Fruit fly (Drosophila melanogaster) whole organism, prepupa: ENCODE data around the gene Cpr76Bc.
"Not testable (repeated sequence)": the region's sequence is repeated elsewhere in the genome, so short reads cannot be mapped to it uniquely, and the experiment has no call there.

Source experiments
- CG11902 ChIP-seq: fragments of 200-800 bp; sonication (Bioruptor generic); optimal IDR thresholded peaks from 3 replicates; lab custom pipeline; 2016; ENCODE audit warnings: missing biosample characterization, missing genetic modification characterization
- Ets96B ChIP-seq: fragments of 200-800 bp; optimal IDR thresholded peaks from 2 replicates; lab custom pipeline; 2019; ENCODE audit warnings: missing biosample characterization, mild to moderate bottlenecking, missing genetic modification characterization, moderate library complexity
- Gug ChIP-seq: fragments of 200-800 bp; sonication (Bioruptor generic); IDR thresholded peaks from 2 replicates; pipeline ENCODE4 v1.3.6; 2022; ENCODE audit warnings: missing biosample characterization, missing genetic modification characterization
- Hr39 ChIP-seq: fragments of 200-800 bp; sonication (Bioruptor generic); optimal IDR thresholded peaks from 2 replicates; lab custom pipeline; 2016; ENCODE audit warnings: missing biosample characterization, missing genetic modification characterization
- Sox102F ChIP-seq: fragments of 200-800 bp; sonication (Bioruptor generic); optimal IDR thresholded peaks from 2 replicates; lab custom pipeline; 2016; ENCODE audit warnings: missing biosample characterization, mild to moderate bottlenecking, missing genetic modification characterization
- acj6 ChIP-seq: fragments of 200-800 bp; sonication (Bioruptor generic); optimal IDR thresholded peaks from 3 replicates; lab custom pipeline; 2016; ENCODE audit warnings: missing biosample characterization, missing genetic modification characterization
- eg ChIP-seq: fragments of 200-800 bp; sonication (Bioruptor generic); IDR thresholded peaks from 3 replicates; pipeline ENCODE4 v1.3.6; 2022; ENCODE audit warnings: missing biosample characterization, missing genetic modification characterization

DNA sequence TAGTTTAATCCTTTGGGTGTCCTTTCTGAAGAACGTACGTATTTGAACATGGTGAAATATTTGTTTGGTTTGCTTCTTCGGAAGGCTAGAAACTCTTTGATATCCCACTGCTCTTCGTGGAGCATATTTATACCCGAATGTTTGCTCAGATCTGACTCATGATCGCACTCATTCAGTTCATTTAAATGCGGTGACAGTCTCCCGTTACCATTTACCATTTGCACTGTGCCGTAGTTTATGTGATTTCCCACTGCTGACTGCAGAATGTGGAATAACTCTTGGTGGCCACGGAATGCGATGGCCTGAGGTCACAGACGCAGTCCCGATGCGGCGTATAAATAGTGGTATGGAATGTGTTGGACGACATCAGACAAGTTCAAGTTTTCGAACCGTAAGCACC is 48.6 kb upstream of the Cpr76Bc start, which contains the start of the genes 825-Oak and CG12519:
- not testable (repeated sequence) for TF ChIP-seq Sox102F (GFP tag; lab: Kevin White, UChicago); Gug (GFP tag; lab: Robert Waterston, UW); CG11902; Hr39 (GFP tag; lab: Kevin White, UChicago); eg (GFP tag; lab: Robert Waterston, UW); acj6 (GFP tag; lab: Kevin White, UChicago); Ets96B
